Worm (Caenorhabditis elegans): ENCODE measurements around the gene C06A1.7.

C06A1.7 gene

ce11 chrII:10582318-10582717 is 17.6 kb downstream of the C06A1.7 start, which contains the start of gene mrps-22:
Gene mrps-22 (plus strand): TSS chrII:10582618.
- TF ChIP-seq med-1 (GFP tag; optimal IDR thresholded peaks at IDR 0.05; ENCODE audit: insufficient read depth): no peak
- no peak for TF ChIP-seq ref-1 (GFP tag; conservative IDR thresholded peaks at IDR 0.05)
- TF ChIP-seq ztf-23 (GFP tag; IDR thresholded peaks at IDR 0.05): no peak
- no peak for TF ChIP-seq T22C8.4 (GFP tag; IDR thresholded peaks at IDR 0.05)
- no peak for TF ChIP-seq ztf-29 (GFP tag; IDR thresholded peaks at IDR 0.05)
- no peak for TF ChIP-seq tab-1 (GFP tag; IDR thresholded peaks at IDR 0.05)
- TF ChIP-seq flt-1 (GFP tag; IDR thresholded peaks at IDR 0.05): no peak
- no peak for TF ChIP-seq cog-1 (tag; optimal IDR thresholded peaks at IDR 0.05)
- TF ChIP-seq klf-2 (GFP tag; conservative IDR thresholded peaks at IDR 0.05): no peak

ce11 chrII:10584036-10584435 is 19.3 kb downstream of the C06A1.7 start, which contains the start of gene algn-9:
Gene algn-9 (plus strand): TSS chrII:10584336.
- no peak for TF ChIP-seq flt-1 (GFP tag; IDR thresholded peaks at IDR 0.05)
- TF ChIP-seq tab-1 (GFP tag; IDR thresholded peaks at IDR 0.05): no peak
- TF ChIP-seq med-1 (GFP tag; optimal IDR thresholded peaks at IDR 0.05; ENCODE audit: insufficient read depth): no peak

- no peak for TF ChIP-seq flt-1 (GFP tag; IDR thresholded peaks at IDR 0.05)
- TF ChIP-seq cog-1 (tag; optimal IDR thresholded peaks at IDR 0.05): no peak
- no peak for TF ChIP-seq ztf-23 (GFP tag; IDR thresholded peaks at IDR 0.05)
- TF ChIP-seq ref-1 (GFP tag; conservative IDR thresholded peaks at IDR 0.05): no peak
- TF ChIP-seq med-1 (GFP tag; optimal IDR thresholded peaks at IDR 0.05; ENCODE audit: insufficient read depth): no peak
- no peak for TF ChIP-seq T22C8.4 (GFP tag; IDR thresholded peaks at IDR 0.05)
- TF ChIP-seq tab-1 (GFP tag; IDR thresholded peaks at IDR 0.05): no peak
- TF ChIP-seq klf-2 (GFP tag; conservative IDR thresholded peaks at IDR 0.05): no peak
- no peak for TF ChIP-seq ztf-29 (GFP tag; IDR thresholded peaks at IDR 0.05)
Observed at ce11 chrII:10587742-10588141, 23.1 kb downstream of the C06A1.7 start, which contains the start of gene crn-3. Gene crn-3 (plus strand): TSS chrII:10588042.

- TF ChIP-seq T22C8.4 (GFP tag; IDR thresholded peaks at IDR 0.05) (no peak), ztf-29 (GFP tag; IDR thresholded peaks at IDR 0.05) (no peak), flt-1 (GFP tag; IDR thresholded peaks at IDR 0.05) (no peak), klf-2 (GFP tag; conservative IDR thresholded peaks at IDR 0.05) (no peak)
Observed at ce11 chrII:10592452-10592851, 27.8 kb downstream of the C06A1.7 start, which contains the start of gene crn-5. Gene crn-5 (plus strand): TSS chrII:10592752.

ce11 chrII:10594312-10594711 is 29.6 kb downstream of the C06A1.7 start:
- TF ChIP-seq med-1 (GFP tag; optimal IDR thresholded peaks at IDR 0.05; ENCODE audit: insufficient read depth): no peak
- TF ChIP-seq tab-1 (GFP tag; IDR thresholded peaks at IDR 0.05): no peak
- TF ChIP-seq klf-2 (GFP tag; conservative IDR thresholded peaks at IDR 0.05): no peak
- no peak for TF ChIP-seq flt-1 (GFP tag; IDR thresholded peaks at IDR 0.05)
- TF ChIP-seq ztf-29 (GFP tag; IDR thresholded peaks at IDR 0.05): no peak
- TF ChIP-seq ref-1 (GFP tag; conservative IDR thresholded peaks at IDR 0.05): no peak
- no peak for TF ChIP-seq ztf-23 (GFP tag; IDR thresholded peaks at IDR 0.05)
- no peak for TF ChIP-seq cog-1 (tag; optimal IDR thresholded peaks at IDR 0.05)
- no peak for TF ChIP-seq T22C8.4 (GFP tag; IDR thresholded peaks at IDR 0.05)

ce11 chrII:10594758-10595157 is 30.1 kb downstream of the C06A1.7 start, which contains the start of gene C14A4.6:
Gene C14A4.6 (minus strand): TSS chrII:10594776.
- no peak for TF ChIP-seq tab-1 (GFP tag; IDR thresholded peaks at IDR 0.05)
- no peak for TF ChIP-seq flt-1 (GFP tag; IDR thresholded peaks at IDR 0.05)
- TF ChIP-seq klf-2 (GFP tag; conservative IDR thresholded peaks at IDR 0.05): no peak
- no peak for TF ChIP-seq med-1 (GFP tag; optimal IDR thresholded peaks at IDR 0.05; ENCODE audit: insufficient read depth)
- TF ChIP-seq ztf-23 (GFP tag; IDR thresholded peaks at IDR 0.05): no peak
- no peak for TF ChIP-seq cog-1 (tag; optimal IDR thresholded peaks at IDR 0.05)
- no peak for TF ChIP-seq ztf-29 (GFP tag; IDR thresholded peaks at IDR 0.05)
- no peak for TF ChIP-seq ref-1 (GFP tag; conservative IDR thresholded peaks at IDR 0.05)
- no peak for TF ChIP-seq T22C8.4 (GFP tag; IDR thresholded peaks at IDR 0.05)

ce11 chrII:10596462-10596861 is 31.8 kb downstream of the C06A1.7 start, which contains the start of gene C14A4.7:
Gene C14A4.7 (minus strand): TSS chrII:10596562.
- no peak for TF ChIP-seq ztf-23 (GFP tag; IDR thresholded peaks at IDR 0.05)
- no peak for TF ChIP-seq ztf-29 (GFP tag; IDR thresholded peaks at IDR 0.05)
- no peak for TF ChIP-seq flt-1 (GFP tag; IDR thresholded peaks at IDR 0.05)
- no peak for TF ChIP-seq tab-1 (GFP tag; IDR thresholded peaks at IDR 0.05)
- TF ChIP-seq klf-2 (GFP tag; conservative IDR thresholded peaks at IDR 0.05): no peak
- TF ChIP-seq cog-1 (tag; optimal IDR thresholded peaks at IDR 0.05): no peak
- no peak for TF ChIP-seq med-1 (GFP tag; optimal IDR thresholded peaks at IDR 0.05; ENCODE audit: insufficient read depth)
- TF ChIP-seq ref-1 (GFP tag; conservative IDR thresholded peaks at IDR 0.05): no peak
- TF ChIP-seq T22C8.4 (GFP tag; IDR thresholded peaks at IDR 0.05): no peak

ce11 chrII:10598039-10598438 is 33.3 kb downstream of the C06A1.7 start, which contains the start of gene C14A4.8:
Gene C14A4.8 (minus strand): TSS chrII:10598139.
- TF ChIP-seq T22C8.4 (GFP tag; IDR thresholded peaks at IDR 0.05) (no peak), med-1 (GFP tag; optimal IDR thresholded peaks at IDR 0.05; ENCODE audit: insufficient read depth) (no peak)

- TF ChIP-seq ztf-29 (GFP tag; IDR thresholded peaks at IDR 0.05): no peak
- TF ChIP-seq ztf-23 (GFP tag; IDR thresholded peaks at IDR 0.05): no peak
- TF ChIP-seq cog-1 (tag; optimal IDR thresholded peaks at IDR 0.05): no peak
- no peak for TF ChIP-seq T22C8.4 (GFP tag; IDR thresholded peaks at IDR 0.05)
- no peak for TF ChIP-seq flt-1 (GFP tag; IDR thresholded peaks at IDR 0.05)
Observed at ce11 chrII:10598970-10599369, 34.3 kb downstream of the C06A1.7 start, which contains the start of gene C14A4.9. Gene C14A4.9 (plus strand): TSS chrII:10599337.

- no peak for TF ChIP-seq tab-1 (GFP tag; IDR thresholded peaks at IDR 0.05)
- no peak for TF ChIP-seq med-1 (GFP tag; optimal IDR thresholded peaks at IDR 0.05; ENCODE audit: insufficient read depth)
- no peak for TF ChIP-seq ztf-29 (GFP tag; IDR thresholded peaks at IDR 0.05)
- TF ChIP-seq klf-2 (GFP tag; conservative IDR thresholded peaks at IDR 0.05): no peak
- no peak for TF ChIP-seq ztf-23 (GFP tag; IDR thresholded peaks at IDR 0.05)
- TF ChIP-seq cog-1 (tag; optimal IDR thresholded peaks at IDR 0.05): no peak
- TF ChIP-seq flt-1 (GFP tag; IDR thresholded peaks at IDR 0.05): no peak
- TF ChIP-seq T22C8.4 (GFP tag; IDR thresholded peaks at IDR 0.05): no peak
- no peak for TF ChIP-seq ref-1 (GFP tag; conservative IDR thresholded peaks at IDR 0.05)
Observed at ce11 chrII:10602184-10602583, 37.5 kb downstream of the C06A1.7 start, which contains the start of gene srv-2. Gene srv-2 (minus strand): TSS chrII:10602284.

Measured in whole organism, midembryonic.